Worm (Caenorhabditis elegans) whole organism, young adult: ENCODE measurements around the gene W04D2.4.

Source experiments
- B0035.1 ChIP-seq: sonication (generic microtip); optimal IDR thresholded peaks from 2 replicates; lab custom pipeline; 2016; ENCODE audit warnings: missing genetic modification characterization, mild to moderate bottlenecking, missing compliant biosample characterization, missing genotype, missing genetic modification reagents
- B0261.1 ChIP-seq: sonication (generic microtip); optimal IDR thresholded peaks from 2 replicates; lab custom pipeline; 2016; ENCODE audit warnings: mild to moderate bottlenecking, missing genetic modification characterization, moderate library complexity, missing compliant biosample characterization
- C06A6.2 ChIP-seq: fragments of 200-800 bp; sonication (Bioruptor generic); conservative IDR thresholded peaks from 2 replicates; pipeline ENCODE4 v1.3.6; 2022; ENCODE audit warnings: missing genetic modification characterization, missing compliant biosample characterization
- F10E7.11 ChIP-seq: sonication (generic microtip); optimal IDR thresholded peaks from 2 replicates; lab custom pipeline; 2017; ENCODE audit warnings: mild to moderate bottlenecking, missing genetic modification characterization, moderate library complexity, missing compliant biosample characterization
- K12H6.12 ChIP-seq: fragments of 200-800 bp; sonication (Bioruptor generic); optimal IDR thresholded peaks from 2 replicates; lab custom pipeline; 2018; ENCODE audit warnings: mild to moderate bottlenecking, missing genetic modification characterization, missing compliant biosample characterization
- Y53F4B.3 ChIP-seq: fragments of 200-800 bp; sonication (Bioruptor generic); IDR thresholded peaks from 2 replicates; pipeline ENCODE4 v1.3.6; 2022; ENCODE audit warnings: missing genetic modification reagents, missing genetic modification characterization, missing compliant biosample characterization
- Y56A3A.18 ChIP-seq: fragments of 200-800 bp; sonication (Bioruptor generic); IDR thresholded peaks from 2 replicates; pipeline ENCODE4 v1.3.6; 2022; ENCODE audit warnings: missing genetic modification reagents, missing genetic modification characterization, missing compliant biosample characterization
- Y79H2A.3 ChIP-seq: fragments of 200-800 bp; sonication (Bioruptor generic); conservative IDR thresholded peaks from 2 replicates; pipeline ENCODE4 v1.3.6; 2022; ENCODE audit warnings: missing genetic modification reagents, missing genetic modification characterization, missing compliant biosample characterization
- aptf-3 ChIP-seq: fragments of 200-800 bp; sonication (Bioruptor generic); IDR thresholded peaks from 2 replicates; pipeline ENCODE4 v1.3.6; 2022; ENCODE audit warnings: missing genetic modification characterization, missing compliant biosample characterization
- attf-6 ChIP-seq: fragments of 200-800 bp; sonication (Bioruptor generic); IDR thresholded peaks from 2 replicates; pipeline ENCODE4 v1.3.6; 2022; ENCODE audit warnings: missing genetic modification reagents, missing genetic modification characterization, missing compliant biosample characterization
- bed-2 ChIP-seq: fragments of 200-800 bp; sonication (Bioruptor generic); IDR thresholded peaks from 2 replicates; pipeline ENCODE4 v1.3.6; 2022; ENCODE audit warnings: missing genetic modification reagents, missing genetic modification characterization, missing compliant biosample characterization
- ccch-3 ChIP-seq: fragments of 200-800 bp; sonication (Bioruptor generic); optimal IDR thresholded peaks from 2 replicates; lab custom pipeline; 2018; ENCODE audit warnings: mild to moderate bottlenecking, missing genetic modification characterization, missing compliant biosample characterization
- cebp-1 ChIP-seq, 2 experiments: fragments of 200-800 bp in 1 of 2; sonication (Bioruptor generic) in 1 of 2; sonication (generic microtip) in 1 of 2; IDR thresholded peaks in 1 of 2; optimal IDR thresholded peaks in 1 of 2; 2 replicates each; pipeline versions ENCODE4 v1.3.6 to Lab custom; 2017 to 2022; ENCODE audit warnings: missing compliant biosample characterization in 2 of 2, missing genetic modification characterization in 2 of 2, mild to moderate bottlenecking in 1 of 2, missing genetic modification reagents in 1 of 2, moderate library complexity in 1 of 2
- cebp-2 ChIP-seq: fragments of 200-800 bp; sonication (Bioruptor generic); IDR thresholded peaks from 2 replicates; pipeline ENCODE4 v1.3.6; 2022; ENCODE audit warnings: missing genetic modification characterization, missing compliant biosample characterization
- ceh-100 ChIP-seq: fragments of 200-800 bp; sonication (Bioruptor generic); IDR thresholded peaks from 2 replicates; pipeline ENCODE4 v1.3.6; 2022; ENCODE audit warnings: missing genetic modification reagents, missing genetic modification characterization, missing compliant biosample characterization
- die-1 ChIP-seq: sonication (generic microtip); optimal IDR thresholded peaks from 2 replicates; lab custom pipeline; 2016; ENCODE audit warnings: missing genotype, mild to moderate bottlenecking, missing genetic modification characterization, missing compliant biosample characterization
- dox-1 ChIP-seq: fragments of 200-800 bp; sonication (Bioruptor generic); IDR thresholded peaks from 2 replicates; pipeline ENCODE4 v1.3.6; 2022; ENCODE audit warnings: missing genetic modification reagents, missing genetic modification characterization, missing compliant biosample characterization
- dpl-1 ChIP-seq: fragments of 150-350 bp; optimal IDR thresholded peaks from 2 replicates; lab custom pipeline; 2014; ENCODE audit warnings: missing biosample characterization, missing genetic modification reagents, missing genetic modification characterization
- egl-18 ChIP-seq: fragments of 200-800 bp; sonication (Bioruptor generic); IDR thresholded peaks from 2 replicates; pipeline ENCODE4 v1.3.6; 2022; ENCODE audit warnings: missing genetic modification reagents, missing genetic modification characterization, missing compliant biosample characterization
- egrh-3 ChIP-seq: fragments of 200-800 bp; sonication (Bioruptor generic); IDR thresholded peaks from 2 replicates; pipeline ENCODE4 v1.3.6; 2022; ENCODE audit warnings: missing genetic modification reagents, missing genetic modification characterization, missing compliant biosample characterization
- lin-35 ChIP-seq, 3 experiments: fragments of 150-350 bp in 2 of 3; sonication (generic microtip) in 1 of 3; optimal IDR thresholded peaks; 2 replicates each; lab custom pipeline; 2014 to 2018; ENCODE audit warnings: missing biosample characterization in 3 of 3, missing genetic modification characterization in 3 of 3, missing genetic modification reagents in 3 of 3
- lin-54 ChIP-seq: fragments of 200-800 bp; sonication (Bioruptor generic); optimal IDR thresholded peaks from 2 replicates; lab custom pipeline; 2018; ENCODE audit warnings: mild to moderate bottlenecking, missing genetic modification characterization, missing compliant biosample characterization
- lir-1 ChIP-seq: fragments of 200-800 bp; sonication (Bioruptor generic); conservative IDR thresholded peaks from 2 replicates; pipeline ENCODE4 v1.3.6; 2022; ENCODE audit warnings: missing genetic modification reagents, missing genetic modification characterization, missing compliant biosample characterization
- nfya-2 ChIP-seq: fragments of 200-800 bp; sonication (Bioruptor generic); IDR thresholded peaks from 2 replicates; pipeline ENCODE4 v1.3.6; 2022; ENCODE audit warnings: missing genetic modification reagents, missing genetic modification characterization, missing compliant biosample characterization
- nhr-179 ChIP-seq: sonication (generic microtip); optimal IDR thresholded peaks from 2 replicates; lab custom pipeline; 2016; ENCODE audit warnings: mild to moderate bottlenecking, missing genetic modification characterization, missing compliant biosample characterization
- nhr-27 ChIP-seq: fragments of 200-800 bp; sonication (Bioruptor generic); optimal IDR thresholded peaks from 2 replicates; lab custom pipeline; 2018; ENCODE audit warnings: mild to moderate bottlenecking, missing genetic modification characterization, moderate library complexity, missing compliant biosample characterization
- pbrm-1 ChIP-seq: fragments of 200-800 bp; sonication (Bioruptor generic); IDR thresholded peaks from 2 replicates; pipeline ENCODE4 v1.3.6; 2022; ENCODE audit warnings: missing genetic modification reagents, missing genetic modification characterization, missing compliant biosample characterization
- rcor-1 ChIP-seq: fragments of 200-800 bp; sonication (Bioruptor generic); IDR thresholded peaks from 2 replicates; pipeline ENCODE4 v1.3.6; 2022; ENCODE audit warnings: missing genetic modification reagents, missing genetic modification characterization, missing compliant biosample characterization
- rec-8 ChIP-seq, 2 experiments: sonication (generic microtip); optimal IDR thresholded peaks; 2 replicates each; lab custom pipeline; 2016; ENCODE audit warnings: mild to moderate bottlenecking in 2 of 2, missing genetic modification characterization in 2 of 2, missing genetic modification reagents in 2 of 2, missing genotype in 2 of 2, missing biosample characterization in 1 of 2, missing compliant biosample characterization in 1 of 2, moderate library complexity in 1 of 2
- snpc-1.3 ChIP-seq: sonication (generic microtip); optimal IDR thresholded peaks from 2 replicates; lab custom pipeline; 2017; ENCODE audit warnings: missing genetic modification characterization, mild to moderate bottlenecking, missing compliant biosample characterization, antibody characterized with exemption, moderate library complexity, missing genotype, missing genetic modification reagents; ENCODE audit not compliant: insufficient read depth
- snpc-4 ChIP-seq, 5 experiments: fragments of 150-350 bp in 1 of 5; sonication (generic microtip) in 4 of 5; optimal IDR thresholded peaks; 2 replicates each; lab custom pipeline; 2014 to 2018; ENCODE audit warnings: missing genetic modification characterization in 5 of 5, missing biosample characterization in 3 of 5, antibody characterized with exemption in 2 of 5, mild to moderate bottlenecking in 2 of 5, missing compliant biosample characterization in 2 of 5, missing genotype in 2 of 5, moderate library complexity in 2 of 5, missing genetic modification reagents in 1 of 5
- sptf-2 ChIP-seq: fragments of 200-800 bp; sonication (Bioruptor generic); optimal IDR thresholded peaks from 2 replicates; lab custom pipeline; 2018; ENCODE audit warnings: mild to moderate bottlenecking, missing genetic modification characterization, missing compliant biosample characterization
- tlf-1 ChIP-seq: fragments of 200-800 bp; sonication (Bioruptor generic); optimal IDR thresholded peaks from 2 replicates; lab custom pipeline; 2018; ENCODE audit warnings: mild to moderate bottlenecking, missing genetic modification characterization, missing compliant biosample characterization
- zfh-2 ChIP-seq: fragments of 200-800 bp; sonication (Bioruptor generic); conservative IDR thresholded peaks from 2 replicates; pipeline ENCODE4 v1.3.6; 2022; ENCODE audit warnings: missing genetic modification reagents, missing genetic modification characterization, missing compliant biosample characterization
- zim-3 ChIP-seq: sonication (generic microtip); optimal IDR thresholded peaks from 2 replicates; lab custom pipeline; 2017; ENCODE audit warnings: mild to moderate bottlenecking, missing genetic modification characterization, moderate library complexity, missing compliant biosample characterization
- ztf-22 ChIP-seq: fragments of 200-800 bp; sonication (Bioruptor generic); optimal IDR thresholded peaks from 2 replicates; lab custom pipeline; 2018; ENCODE audit warnings: mild to moderate bottlenecking, missing genetic modification characterization, moderate library complexity, missing compliant biosample characterization

Gene W04D2.4

ce11 chrV:12465399-12465798 is 32.2 kb downstream of the W04D2.4 start (continued):
- TF ChIP-seq B0035.1 (tag; lab: Kevin White, UChicago) (no peak), die-1 (tag; lab: Kevin White, UChicago) (no peak), nfya-2 (GFP tag; lab: Robert Waterston, UW) (no peak), aptf-3 (no peak), cebp-1 (GFP tag; IDR thresholded peaks at IDR 0.05; lab: Robert Waterston, UW) (no peak), cebp-1 (tag; optimal IDR thresholded peaks at IDR 0.05; lab: Kevin White, UChicago) (peak; percentile 63), Y79H2A.3 (GFP tag; lab: Robert Waterston, UW) (no peak), K12H6.12 (tag; lab: Kevin White, UChicago) (peak; percentile 89), attf-6 (GFP tag; lab: Robert Waterston, UW) (no peak), C06A6.2 (GFP tag; lab: Robert Waterston, UW) (no peak), dox-1 (GFP tag; lab: Robert Waterston, UW) (peak; percentile 72), dpl-1 (no peak), rec-8 (tag; optimal IDR thresholded peaks at IDR 0.05; lab: Kevin White, UChicago) (no peak), nhr-179 (tag; lab: Kevin White, UChicago) (no peak), ccch-3 (GFP tag; lab: Kevin White, UChicago) (no peak), ztf-22 (GFP tag; lab: Kevin White, UChicago) (peak; percentile 0), lir-1 (GFP tag; lab: Robert Waterston, UW) (no peak), B0261.1 (tag; lab: Kevin White, UChicago) (no peak), snpc-1.3 (tag; lab: Kevin White, UChicago) (no peak), Y53F4B.3 (no peak), F10E7.11 (peak; percentile 15), cebp-2 (GFP tag; lab: Robert Waterston, UW) (no peak), lin-54 (no peak), snpc-4 (GFP tag; optimal IDR thresholded peaks at IDR 0.05; lab: Kevin White, UChicago) (no peak), snpc-4 (tag; optimal IDR thresholded peaks at IDR 0.05; lab: Kevin White, UChicago) (peak in 2 of 4 experiments; percentile 39 to 45), rcor-1 (0 out of 2 replicates have a peak, but pooled peaks have one; percentile 32), egl-18 (GFP tag; lab: Robert Waterston, UW) (no peak), sptf-2 (GFP tag; lab: Kevin White, UChicago) (no peak), ceh-100 (GFP tag; lab: Robert Waterston, UW) (no peak)

ce11 chrV:12462908-12463307 is 34.6 kb downstream of the W04D2.4 start, which contains the start of gene egl-10:
Gene egl-10 (minus strand): TSS chrV:12463008.
- TF ChIP-seq zim-3 (tag; lab: Kevin White, UChicago) (no peak), cebp-2 (GFP tag; lab: Robert Waterston, UW) (no peak), Y56A3A.18 (GFP tag; lab: Robert Waterston, UW) (no peak), tlf-1 (GFP tag; lab: Kevin White, UChicago) (no peak), zfh-2 (GFP tag; lab: Robert Waterston, UW) (0 out of 2 replicates have a peak, but pooled peaks have one; percentile 21), bed-2 (no peak), nhr-27 (tag; lab: Kevin White, UChicago) (no peak), egrh-3 (GFP tag; lab: Robert Waterston, UW) (no peak)

ce11 chrV:12460583-12460982 is 37.0 kb downstream of the W04D2.4 start:
- TF ChIP-seq lin-35 (GFP tag; optimal IDR thresholded peaks at IDR 0.05; lab: Kevin White, UChicago) (peak in 1 of 3 experiments; percentile 38), Y56A3A.18 (GFP tag; lab: Robert Waterston, UW) (no peak), pbrm-1 (GFP tag; lab: Robert Waterston, UW) (no peak), cebp-1 (GFP tag; IDR thresholded peaks at IDR 0.05; lab: Robert Waterston, UW) (no peak), cebp-1 (tag; optimal IDR thresholded peaks at IDR 0.05; lab: Kevin White, UChicago) (peak; percentile 76)
- TF ChIP-seq, all 124 proteins: peak for 2
